Fruit fly (Drosophila melanogaster) whole organism, wandering third instar larva: ENCODE data around the gene prd1.

Experiments used
- CrebA ChIP-seq: fragments of 200-800 bp; sonication (Bioruptor generic); optimal IDR thresholded peaks from 2 replicates; lab custom pipeline; 2016; ENCODE audit warnings: missing biosample characterization, mild to moderate bottlenecking, missing genetic modification characterization, borderline replicate concordance
- N ChIP-seq: fragments of >200 bp; optimal IDR thresholded peaks from 2 replicates; lab custom pipeline; 2018; ENCODE audit warnings: missing biosample characterization, missing external identifiers, missing genetic modification characterization
- OdsH ChIP-seq: fragments of 200-800 bp; sonication (Bioruptor generic); optimal IDR thresholded peaks from 2 replicates; lab custom pipeline; 2016; ENCODE audit warnings: missing biosample characterization, mild to moderate bottlenecking, missing genetic modification characterization
- brk ChIP-seq: fragments of 200-800 bp; sonication (Bioruptor generic); optimal IDR thresholded peaks from 2 replicates; lab custom pipeline; 2016; ENCODE audit warnings: missing biosample characterization, mild to moderate bottlenecking, missing genetic modification characterization
- ey ChIP-seq: fragments of 200-800 bp; sonication (Bioruptor generic); optimal IDR thresholded peaks from 2 replicates; lab custom pipeline; 2016; ENCODE audit warnings: missing biosample characterization, missing genetic modification characterization
- fru ChIP-seq: fragments of 200-800 bp; sonication (Bioruptor generic); optimal IDR thresholded peaks from 3 replicates; lab custom pipeline; 2016; ENCODE audit warnings: missing biosample characterization, mild to moderate bottlenecking, missing genetic modification characterization
- h ChIP-seq: fragments of 200-800 bp; sonication (Bioruptor generic); optimal IDR thresholded peaks from 3 replicates; lab custom pipeline; 2016; ENCODE audit warnings: missing biosample characterization, mild to moderate bottlenecking, missing genetic modification characterization
- jim ChIP-seq: fragments of 175-275, 200-325 bp; sonication (Bioruptor generic); optimal IDR thresholded peaks from 2 replicates; lab custom pipeline; 2016; ENCODE audit warnings: missing biosample characterization, mild to moderate bottlenecking, missing genetic modification characterization
- pan ChIP-seq: fragments of >200 bp; optimal IDR thresholded peaks from 2 replicates; lab custom pipeline; 2017

dm6 chr3R:11773325-11773998 lies 13.4 kb downstream of the prd1 start:
- TF ChIP-seq pan (lab: Kevin White, UChicago) (no peak), jim (GFP tag; lab: Kevin White, UChicago) (no peak), OdsH (GFP tag; lab: Kevin White, UChicago) (no peak), h (GFP tag; lab: Kevin White, UChicago) (no peak), N (GFP tag; lab: Kevin White, UChicago) (no peak), fru (GFP tag; lab: Kevin White, UChicago) (no peak), CrebA (GFP tag; lab: Kevin White, UChicago) (no peak), ey (GFP tag; lab: Kevin White, UChicago) (no peak), brk (GFP tag; lab: Kevin White, UChicago) (no peak)
